Fruit fly (Drosophila melanogaster) whole organism, embryonic: Measurements from ENCODE around the gene uncNacbeta.

ENCODE experiments used
- B-H1 ChIP-seq: fragments of 200-800 bp; sonication (Bioruptor generic); IDR thresholded peaks from 3 replicates; pipeline ENCODE4 v1.3.6; 2022; ENCODE audit warnings: missing biosample characterization, missing genetic modification characterization
- Blimp-1 ChIP-seq: fragments of 200-800 bp; sonication (Bioruptor generic); optimal IDR thresholded peaks from 3 replicates; lab custom pipeline; 2018; ENCODE audit warnings: missing biosample characterization, missing genetic modification characterization, mild to moderate bottlenecking, moderate library complexity, missing genetic modification reagents
- CG10147 ChIP-seq: fragments of 200-800 bp; sonication (Bioruptor generic); optimal IDR thresholded peaks from 2 replicates; lab custom pipeline; 2019; ENCODE audit warnings: missing biosample characterization, mild to moderate bottlenecking, missing genetic modification characterization, moderate library complexity
- CG12744 ChIP-seq: fragments of 200-800 bp; sonication (Bioruptor generic); optimal IDR thresholded peaks from 2 replicates; lab custom pipeline; 2016; ENCODE audit warnings: missing biosample characterization, missing genetic modification characterization
- CG14965 ChIP-seq: fragments of 200-800 bp; sonication (Bioruptor generic); optimal IDR thresholded peaks from 2 replicates; lab custom pipeline; 2016; ENCODE audit warnings: missing biosample characterization, missing genetic modification characterization, borderline replicate concordance
- CG17829 ChIP-seq: fragments of 200-800 bp; optimal IDR thresholded peaks from 2 replicates; lab custom pipeline; 2019; ENCODE audit warnings: missing biosample characterization, mild to moderate bottlenecking, missing genetic modification characterization, moderate library complexity
- CG2116 ChIP-seq: fragments of 200-800 bp; sonication (Bioruptor generic); optimal IDR thresholded peaks from 3 replicates; lab custom pipeline; 2018; ENCODE audit warnings: missing biosample characterization, mild to moderate bottlenecking, missing genetic modification characterization
- CG31441 ChIP-seq: fragments of 200-800 bp; sonication (Bioruptor generic); IDR thresholded peaks from 2 replicates; pipeline ENCODE4 v1.3.6; 2022; ENCODE audit warnings: missing biosample characterization, missing genetic modification characterization
- CG3838 ChIP-seq: fragments of 200-800 bp; sonication (Bioruptor generic); optimal IDR thresholded peaks from 3 replicates; lab custom pipeline; 2016; ENCODE audit warnings: missing biosample characterization, missing genetic modification characterization
- CG3995 ChIP-seq: fragments of 200-800 bp; sonication (Bioruptor generic); optimal IDR thresholded peaks from 3 replicates; lab custom pipeline; 2016; ENCODE audit warnings: missing biosample characterization, missing genetic modification characterization
- CG4730 ChIP-seq: fragments of 200-800 bp; sonication (Bioruptor generic); IDR thresholded peaks from 2 replicates; pipeline ENCODE4 v1.3.6; 2022; ENCODE audit warnings: missing biosample characterization, missing genetic modification characterization
- CG6254 ChIP-seq: fragments of 200-800 bp; sonication (Bioruptor generic); optimal IDR thresholded peaks from 3 replicates; lab custom pipeline; 2017; ENCODE audit warnings: mild to moderate bottlenecking, missing biosample characterization, missing genetic modification reagents, missing genetic modification characterization
- CG7372 ChIP-seq: fragments of 200-800 bp; sonication (Bioruptor generic); IDR thresholded peaks from 2 replicates; pipeline ENCODE4 v1.3.6; 2022; ENCODE audit warnings: missing biosample characterization, missing genetic modification characterization
- CG7987 ChIP-seq: fragments of 200-800 bp; sonication (Bioruptor generic); optimal IDR thresholded peaks from 2 replicates; lab custom pipeline; 2018; ENCODE audit warnings: missing biosample characterization, mild to moderate bottlenecking, missing genetic modification characterization, moderate library complexity
- CG8290 ChIP-seq, 3 experiments: fragments of 200-800 bp; sonication (Bioruptor generic); optimal IDR thresholded peaks; 2 replicates each; lab custom pipeline; 2016 to 2019; ENCODE audit warnings: missing biosample characterization in 3 of 3, missing genetic modification characterization in 3 of 3, mild to moderate bottlenecking in 2 of 3, moderate library complexity in 1 of 3
- CG9932 ChIP-seq: fragments of 200-800 bp; sonication (Bioruptor generic); IDR thresholded peaks from 2 replicates; pipeline ENCODE4 v1.3.6; 2022; ENCODE audit warnings: missing biosample characterization, missing genetic modification characterization
- E2f1 ChIP-seq: fragments of 200-800 bp; sonication (Bioruptor generic); IDR thresholded peaks from 2 replicates; pipeline ENCODE4 v1.3.6; 2022; ENCODE audit warnings: missing biosample characterization, missing genetic modification characterization
- E2f2 ChIP-seq: fragments of 200-800 bp; sonication (Bioruptor generic); IDR thresholded peaks from 2 replicates; pipeline ENCODE4 v1.3.6; 2022; ENCODE audit warnings: missing biosample characterization, missing genetic modification characterization
- Hey ChIP-seq: fragments of 200-800 bp; sonication (Bioruptor generic); optimal IDR thresholded peaks from 3 replicates; lab custom pipeline; 2018; ENCODE audit warnings: missing biosample characterization, mild to moderate bottlenecking, missing genetic modification characterization
- HmgZ ChIP-seq: fragments of 200-800 bp; sonication (Bioruptor generic); optimal IDR thresholded peaks from 2 replicates; lab custom pipeline; 2018; ENCODE audit warnings: missing biosample characterization, mild to moderate bottlenecking, missing genetic modification characterization
- Hmx ChIP-seq: fragments of 200-800 bp; sonication (Bioruptor generic); optimal IDR thresholded peaks from 2 replicates; lab custom pipeline; 2016; ENCODE audit warnings: missing biosample characterization, missing genetic modification characterization
- NC2β ChIP-seq: fragments of 200-800 bp; sonication (Bioruptor generic); optimal IDR thresholded peaks from 2 replicates; lab custom pipeline; 2016; ENCODE audit warnings: missing biosample characterization, missing genetic modification characterization
- Neu2 ChIP-seq: fragments of 200-800 bp; sonication (Bioruptor generic); optimal IDR thresholded peaks from 3 replicates; lab custom pipeline; 2016; ENCODE audit warnings: missing biosample characterization, missing genetic modification characterization, borderline replicate concordance
- Nf-YA ChIP-seq: fragments of 200-800 bp; sonication (Bioruptor generic); IDR thresholded peaks from 2 replicates; pipeline ENCODE4 v1.3.6; 2022; ENCODE audit warnings: missing biosample characterization, missing genetic modification characterization
- Pdp1 ChIP-seq, 2 experiments: fragments of 200-800 bp; sonication (Bioruptor generic); optimal IDR thresholded peaks; 3 replicates each; lab custom pipeline; 2016; ENCODE audit warnings: missing biosample characterization in 2 of 2, missing genetic modification characterization in 2 of 2, mild to moderate bottlenecking in 1 of 2, moderate library complexity in 1 of 2
- Xbp1 ChIP-seq: fragments of 200-800 bp; sonication (Bioruptor generic); optimal IDR thresholded peaks from 3 replicates; lab custom pipeline; 2016; ENCODE audit warnings: missing biosample characterization, mild to moderate bottlenecking, missing genetic modification characterization
- ara ChIP-seq: fragments of 200-800 bp; sonication (Bioruptor generic); IDR thresholded peaks from 2 replicates; pipeline ENCODE4 v1.3.6; 2022; ENCODE audit warnings: missing biosample characterization, missing genetic modification characterization
- ase ChIP-seq: fragments of 200-800 bp; sonication (Bioruptor generic); IDR thresholded peaks from 3 replicates; pipeline ENCODE4 v1.3.6; 2022; ENCODE audit warnings: missing biosample characterization, missing genetic modification characterization
- az2 ChIP-seq: fragments of 200-800 bp; sonication (Bioruptor generic); optimal IDR thresholded peaks from 3 replicates; lab custom pipeline; 2016; ENCODE audit warnings: missing biosample characterization, missing genetic modification characterization
- crc ChIP-seq: fragments of 200-800 bp; sonication (Bioruptor generic); optimal IDR thresholded peaks from 2 replicates; lab custom pipeline; 2016; ENCODE audit warnings: missing biosample characterization, missing genetic modification characterization
- dimm ChIP-seq: fragments of 200-800 bp; sonication (Bioruptor generic); IDR thresholded peaks from 2 replicates; pipeline ENCODE4 v1.3.6; 2022; ENCODE audit warnings: missing biosample characterization, missing genetic modification characterization
- fd102C ChIP-seq: fragments of 200-800 bp; sonication (Bioruptor generic); optimal IDR thresholded peaks from 2 replicates; lab custom pipeline; 2018; ENCODE audit warnings: missing biosample characterization, mild to moderate bottlenecking, missing genetic modification characterization, moderate library complexity
- gfzf ChIP-seq: fragments of 200-800 bp; sonication (Bioruptor generic); optimal IDR thresholded peaks from 2 replicates; lab custom pipeline; 2016; ENCODE audit warnings: missing biosample characterization, mild to moderate bottlenecking, missing genetic modification characterization, moderate library complexity
- grau ChIP-seq: fragments of 200-800 bp; optimal IDR thresholded peaks from 3 replicates; lab custom pipeline; 2019; ENCODE audit warnings: missing biosample characterization, mild to moderate bottlenecking, missing genetic modification characterization, moderate library complexity
- hb ChIP-seq: fragments of 200-800 bp; sonication (Bioruptor generic); IDR thresholded peaks from 3 replicates; pipeline ENCODE4 v1.3.6; 2022; ENCODE audit warnings: missing biosample characterization, missing genetic modification characterization; ENCODE audit not compliant: partially characterized antibody
- jumu ChIP-seq: fragments of 200-800 bp; sonication (Bioruptor generic); optimal IDR thresholded peaks from 3 replicates; lab custom pipeline; 2016; ENCODE audit warnings: missing biosample characterization, missing genetic modification characterization
- kah ChIP-seq: fragments of 200-800 bp; sonication (Bioruptor generic); optimal IDR thresholded peaks from 2 replicates; lab custom pipeline; 2018; ENCODE audit warnings: missing biosample characterization, mild to moderate bottlenecking, missing genetic modification characterization
- luna ChIP-seq: fragments of 200-800 bp; sonication (Bioruptor generic); optimal IDR thresholded peaks from 2 replicates; lab custom pipeline; 2016; ENCODE audit warnings: missing biosample characterization, missing genetic modification characterization
- nom ChIP-seq: fragments of 200-800 bp; sonication (Bioruptor generic); optimal IDR thresholded peaks from 2 replicates; lab custom pipeline; 2017; ENCODE audit warnings: missing biosample characterization, missing genetic modification characterization, mild to moderate bottlenecking, moderate library complexity, missing genetic modification reagents
- ranshi ChIP-seq: fragments of 200-800 bp; sonication (Bioruptor generic); IDR thresholded peaks from 2 replicates; pipeline ENCODE4 v1.3.6; 2022; ENCODE audit warnings: missing biosample characterization, missing genetic modification characterization
- slbo ChIP-seq: fragments of 200-800 bp; sonication (Bioruptor generic); IDR thresholded peaks from 2 replicates; pipeline ENCODE4 v1.3.6; 2022; ENCODE audit warnings: missing biosample characterization, missing genetic modification characterization

The uncNacbeta gene

dm6 chr2L:559311-559710, 4.3 kb downstream of the uncNacbeta start, which contains the start of gene Tspo (continued):
- peak; percentile 86 for TF ChIP-seq CG6254 (GFP tag; lab: Kevin White, UChicago)
- no peak for TF ChIP-seq CG12744 (GFP tag; lab: Kevin White, UChicago)
- no peak for TF ChIP-seq jumu (GFP tag; lab: Kevin White, UChicago)
- TF ChIP-seq Hmx (GFP tag; lab: Kevin White, UChicago) = no peak
- TF ChIP-seq CG10147 (GFP tag; lab: Kevin White, UChicago) = peak; percentile 14
- peak; percentile 11 for TF ChIP-seq CG2116 (GFP tag; lab: Kevin White, UChicago)
- peak; percentile 44 for TF ChIP-seq HmgZ (tag; lab: Kevin White, UChicago)
- no peak for TF ChIP-seq CG7987 (GFP tag; lab: Kevin White, UChicago)
- peak in 1 of 2 experiments; percentile 22 for TF ChIP-seq Pdp1 (GFP tag; optimal IDR thresholded peaks at IDR 0.05; lab: Kevin White, UChicago)
- TF ChIP-seq CG31441 (GFP tag; lab: Robert Waterston, UW) = no peak
- TF ChIP-seq B-H1 (GFP tag; lab: Robert Waterston, UW) = no peak
- no peak for TF ChIP-seq hb (GFP tag; lab: Robert Waterston, UW)
- TF ChIP-seq E2f1 (GFP tag; lab: Robert Waterston, UW) = no peak
- no peak for TF ChIP-seq Nf-YA (GFP tag; lab: Robert Waterston, UW)
- TF ChIP-seq fd102C (GFP tag; lab: Kevin White, UChicago) = no peak
- TF ChIP-seq CG14965 = no peak
- TF ChIP-seq E2f2 = peak; percentile 9; the same call in 1 of the 2 replicates
- peak; percentile 52 for TF ChIP-seq nom (GFP tag; lab: Kevin White, UChicago)
- TF ChIP-seq CG4730 = no peak
- no peak for TF ChIP-seq NC2β (GFP tag; lab: Kevin White, UChicago)
- no peak for TF ChIP-seq Neu2 (GFP tag; lab: Kevin White, UChicago)
- no peak for TF ChIP-seq CG9932
- no peak for TF ChIP-seq CG8290 (GFP tag; optimal IDR thresholded peaks at IDR 0.05; lab: Kevin White, UChicago)
- TF ChIP-seq CG8290 (tag; optimal IDR thresholded peaks at IDR 0.05; lab: Kevin White, UChicago) = peak in 1 of 2 experiments; percentile 43
- TF ChIP-seq CG3995 (GFP tag; lab: Kevin White, UChicago) = peak; percentile 92
- TF ChIP-seq Hey (tag; lab: Kevin White, UChicago) = no peak
- no peak; the same call in 1 of the 2 replicates for TF ChIP-seq slbo (GFP tag; lab: Robert Waterston, UW)
- TF ChIP-seq az2 (GFP tag; lab: Kevin White, UChicago) = no peak
- no peak for TF ChIP-seq Blimp-1 (GFP tag; lab: Kevin White, UChicago)
- TF ChIP-seq crc (GFP tag; lab: Kevin White, UChicago) = no peak
- TF ChIP-seq ase (GFP tag; lab: Robert Waterston, UW) = no peak
- TF ChIP-seq kah = no peak
- no peak for TF ChIP-seq Xbp1 (GFP tag; lab: Kevin White, UChicago)
- TF ChIP-seq dimm (GFP tag; lab: Robert Waterston, UW) = no peak
- no peak for TF ChIP-seq ara (GFP tag; lab: Robert Waterston, UW)
- TF ChIP-seq grau = peak; percentile 28
- TF ChIP-seq CG3838 (GFP tag; lab: Kevin White, UChicago) = no peak
- TF ChIP-seq luna (GFP tag; lab: Kevin White, UChicago) = no peak
- no peak for TF ChIP-seq ranshi
- 0 out of 2 replicates have a peak, but pooled peaks have one; percentile 31 for TF ChIP-seq CG7372
- no peak for TF ChIP-seq CG17829 (tag; lab: Kevin White, UChicago)
- no peak for TF ChIP-seq gfzf
- TF ChIP-seq, all 482 proteins: peak for 30
